Fruit fly (Drosophila melanogaster) whole organism, embryonic: ENCODE measurements around the gene TwdlF.

Experiments used
- Adf1 ChIP-seq: fragments of 200-800 bp; sonication (Bioruptor generic); IDR thresholded peaks from 2 replicates; pipeline ENCODE4 v1.3.6; 2022; ENCODE audit warnings: missing biosample characterization, missing genetic modification characterization
- Awh ChIP-seq: fragments of 200-800 bp; sonication (Bioruptor generic); IDR thresholded peaks from 2 replicates; pipeline ENCODE4, ENCODE4 v1.3.6; 2022; ENCODE audit warnings: missing biosample characterization, missing genetic modification characterization
- Bteb2 ChIP-seq: fragments of 200-800 bp; sonication (Bioruptor generic); optimal IDR thresholded peaks from 2 replicates; lab custom pipeline; 2016; ENCODE audit warnings: missing biosample characterization, missing genetic modification characterization
- CG10147 ChIP-seq: fragments of 200-800 bp; sonication (Bioruptor generic); optimal IDR thresholded peaks from 2 replicates; lab custom pipeline; 2019; ENCODE audit warnings: missing biosample characterization, mild to moderate bottlenecking, missing genetic modification characterization, moderate library complexity
- CG1024 ChIP-seq: fragments of 200-800 bp; sonication (Bioruptor generic); IDR thresholded peaks from 2 replicates; pipeline ENCODE4 v1.3.6; 2022; ENCODE audit warnings: missing biosample characterization, missing genetic modification characterization
- CG11398 ChIP-seq: fragments of 200-800 bp; sonication (Bioruptor generic); optimal IDR thresholded peaks from 2 replicates; lab custom pipeline; 2016; ENCODE audit warnings: missing biosample characterization, missing genetic modification characterization
- CG11723 ChIP-seq: fragments of 200-800 bp; sonication (Bioruptor generic); optimal IDR thresholded peaks from 2 replicates; lab custom pipeline; 2017; ENCODE audit warnings: missing biosample characterization, mild to moderate bottlenecking, missing genetic modification characterization
- CG12942 ChIP-seq: fragments of 200-800 bp; sonication (Bioruptor generic); optimal IDR thresholded peaks from 3 replicates; lab custom pipeline; 2016; ENCODE audit warnings: missing biosample characterization, missing genetic modification characterization
- CG13123 ChIP-seq: fragments of 200-800 bp; sonication (Bioruptor generic); optimal IDR thresholded peaks from 2 replicates; lab custom pipeline; 2016; ENCODE audit warnings: missing biosample characterization, missing genetic modification characterization
- CG13775 ChIP-seq: fragments of 200-800 bp; sonication (Bioruptor generic); optimal IDR thresholded peaks from 3 replicates; lab custom pipeline; 2017; ENCODE audit warnings: missing biosample characterization, mild to moderate bottlenecking, missing genetic modification characterization
- CG14014 ChIP-seq: fragments of 200-800 bp; sonication (Bioruptor generic); IDR thresholded peaks from 2 replicates; pipeline ENCODE4 v1.3.6; 2022; ENCODE audit warnings: missing biosample characterization, missing genetic modification characterization
- CG15011 ChIP-seq: fragments of 200-800 bp; sonication (Bioruptor generic); optimal IDR thresholded peaks from 3 replicates; lab custom pipeline; 2018; ENCODE audit warnings: missing biosample characterization, mild to moderate bottlenecking, missing genetic modification characterization
- CG15269 ChIP-seq: fragments of 200-800 bp; sonication (Bioruptor generic); optimal IDR thresholded peaks from 2 replicates; lab custom pipeline; 2018; ENCODE audit warnings: missing biosample characterization, mild to moderate bottlenecking, missing genetic modification characterization, moderate library complexity
- CG16813 ChIP-seq: fragments of 200-800 bp; sonication (Bioruptor generic); IDR thresholded peaks from 3 replicates; pipeline ENCODE4 v1.3.6; 2022; ENCODE audit warnings: missing biosample characterization, missing genetic modification characterization; ENCODE audit not compliant: partially characterized antibody
- CG16863 ChIP-seq: fragments of 200-800 bp; sonication (Bioruptor generic); optimal IDR thresholded peaks from 3 replicates; lab custom pipeline; 2016; ENCODE audit warnings: missing biosample characterization, missing genetic modification characterization
- CG1832 ChIP-seq: fragments of 200-800 bp; sonication (Bioruptor generic); optimal IDR thresholded peaks from 2 replicates; lab custom pipeline; 2017; ENCODE audit warnings: missing biosample characterization, mild to moderate bottlenecking, missing genetic modification characterization, inconsistent platforms
- CG2120 ChIP-seq: fragments of 200-800 bp; sonication (Bioruptor generic); optimal IDR thresholded peaks from 3 replicates; lab custom pipeline; 2016; ENCODE audit warnings: missing biosample characterization, missing genetic modification characterization
- CG30020 ChIP-seq: fragments of 200-800 bp; optimal IDR thresholded peaks from 2 replicates; lab custom pipeline; 2019; ENCODE audit warnings: missing biosample characterization, mild to moderate bottlenecking, missing genetic modification characterization, moderate library complexity
- CG30403 ChIP-seq: fragments of 200-800 bp; sonication (Bioruptor generic); optimal IDR thresholded peaks from 3 replicates; lab custom pipeline; 2016; ENCODE audit warnings: missing biosample characterization, missing genetic modification characterization
- CG33213 ChIP-seq: fragments of 200-800 bp; sonication (Bioruptor generic); optimal IDR thresholded peaks from 3 replicates; lab custom pipeline; 2016; ENCODE audit warnings: missing biosample characterization, missing genetic modification characterization
- CG7357 ChIP-seq: fragments of 200-800 bp; sonication (Bioruptor generic); IDR thresholded peaks from 3 replicates; pipeline ENCODE4 v1.3.6; 2022; ENCODE audit warnings: missing biosample characterization, missing genetic modification characterization
- CG8944 ChIP-seq: fragments of 200-800 bp; sonication (Bioruptor generic); optimal IDR thresholded peaks from 3 replicates; lab custom pipeline; 2016; ENCODE audit warnings: missing biosample characterization, missing genetic modification characterization
- Chrac-16 ChIP-seq: fragments of 200-800 bp; sonication (Bioruptor generic); optimal IDR thresholded peaks from 3 replicates; lab custom pipeline; 2016; ENCODE audit warnings: missing biosample characterization, missing genetic modification characterization
- Deaf1 ChIP-seq: fragments of 200-800 bp; optimal IDR thresholded peaks from 3 replicates; lab custom pipeline; 2019; ENCODE audit warnings: missing biosample characterization, mild to moderate bottlenecking, missing genetic modification characterization, moderate library complexity
- Doc3 ChIP-seq: fragments of 200-800 bp; sonication (Bioruptor generic); IDR thresholded peaks from 3 replicates; pipeline ENCODE4 v1.3.6; 2022; ENCODE audit warnings: missing biosample characterization, missing genetic modification characterization; ENCODE audit not compliant: partially characterized antibody
- Drgx ChIP-seq: fragments of 200-800 bp; sonication (Bioruptor generic); IDR thresholded peaks from 2 replicates; pipeline ENCODE4 v1.3.6; 2022; ENCODE audit warnings: missing biosample characterization, missing genetic modification characterization
- Hmx ChIP-seq: fragments of 200-800 bp; sonication (Bioruptor generic); optimal IDR thresholded peaks from 2 replicates; lab custom pipeline; 2016; ENCODE audit warnings: missing biosample characterization, missing genetic modification characterization
- Jarid2 ChIP-seq: fragments of 200-800 bp; sonication (Bioruptor generic); optimal IDR thresholded peaks from 3 replicates; lab custom pipeline; 2017; ENCODE audit warnings: mild to moderate bottlenecking, missing biosample characterization, missing genetic modification reagents, missing genetic modification characterization
- Med ChIP-seq: fragments of 200-800 bp; sonication (Bioruptor generic); peaks from one replicate; lab custom pipeline; 2016; ENCODE audit warnings: missing biosample characterization, missing genetic modification characterization, mild to moderate bottlenecking, inconsistent platforms, moderate library complexity
- Meics ChIP-seq: fragments of 200-800 bp; sonication (Bioruptor generic); optimal IDR thresholded peaks from 2 replicates; lab custom pipeline; 2017; ENCODE audit warnings: missing biosample characterization, mild to moderate bottlenecking, missing genetic modification characterization
- Optix ChIP-seq: fragments of 200-800 bp; sonication (Bioruptor generic); IDR thresholded peaks from 3 replicates; pipeline ENCODE4 v1.3.6; 2022; ENCODE audit warnings: missing biosample characterization, missing genetic modification characterization
- Pdp1 ChIP-seq, 2 experiments: fragments of 200-800 bp; sonication (Bioruptor generic); optimal IDR thresholded peaks; 3 replicates each; lab custom pipeline; 2016; ENCODE audit warnings: missing biosample characterization in 2 of 2, missing genetic modification characterization in 2 of 2, mild to moderate bottlenecking in 1 of 2, moderate library complexity in 1 of 2
- Rx ChIP-seq: fragments of 200-800 bp; sonication (Bioruptor generic); IDR thresholded peaks from 2 replicates; pipeline ENCODE4 v1.3.6; 2022; ENCODE audit warnings: missing biosample characterization, missing genetic modification characterization
- Scr ChIP-seq: fragments of 200-800 bp; sonication (Bioruptor generic); IDR thresholded peaks from 2 replicates; pipeline ENCODE4 v1.3.6; 2022; ENCODE audit warnings: missing biosample characterization, missing genetic modification characterization; ENCODE audit not compliant: partially characterized antibody
- Sry-β ChIP-seq: fragments of 200-800 bp; sonication (Bioruptor generic); optimal IDR thresholded peaks from 2 replicates; lab custom pipeline; 2018; ENCODE audit warnings: missing biosample characterization, mild to moderate bottlenecking, missing genetic modification characterization, moderate library complexity
- Stat92E ChIP-seq, 3 experiments: fragments of >200 bp in 2 of 3; fragments of 200-800 bp in 1 of 3; sonication (Bioruptor generic) in 1 of 3; optimal IDR thresholded peaks; 2 replicates each; lab custom pipeline; 2017 to 2019; ENCODE audit warnings: missing biosample characterization in 3 of 3, missing genetic modification characterization in 3 of 3, mild to moderate bottlenecking in 1 of 3, moderate library complexity in 1 of 3
- Xbp1 ChIP-seq: fragments of 200-800 bp; sonication (Bioruptor generic); optimal IDR thresholded peaks from 3 replicates; lab custom pipeline; 2016; ENCODE audit warnings: missing biosample characterization, mild to moderate bottlenecking, missing genetic modification characterization
- al ChIP-seq: fragments of 200-800 bp; sonication (Bioruptor generic); IDR thresholded peaks from 2 replicates; pipeline ENCODE4 v1.3.6; 2022; ENCODE audit warnings: missing biosample characterization, missing genetic modification characterization
- az2 ChIP-seq: fragments of 200-800 bp; sonication (Bioruptor generic); optimal IDR thresholded peaks from 3 replicates; lab custom pipeline; 2016; ENCODE audit warnings: missing biosample characterization, missing genetic modification characterization
- chinmo ChIP-seq: fragments of 200-800 bp; sonication (Bioruptor generic); IDR thresholded peaks from 4 replicates; pipeline ENCODE4 v1.3.6; 2022; ENCODE audit warnings: missing biosample characterization, missing genetic modification characterization; ENCODE audit not compliant: partially characterized antibody
- fd96Cb ChIP-seq: fragments of 200-800 bp; sonication (Bioruptor generic); optimal IDR thresholded peaks from 2 replicates; lab custom pipeline; 2018; ENCODE audit warnings: missing biosample characterization, mild to moderate bottlenecking, missing genetic modification characterization, moderate library complexity
- ftz-f1 ChIP-seq: fragments of 200-800 bp; sonication (Bioruptor generic); optimal IDR thresholded peaks from 2 replicates; lab custom pipeline; 2016; ENCODE audit warnings: missing biosample characterization, missing genetic modification characterization
- gsb ChIP-seq: fragments of 200-800 bp; sonication (Bioruptor generic); IDR thresholded peaks from 2 replicates; pipeline ENCODE4 v1.3.6; 2022; ENCODE audit warnings: missing biosample characterization, missing genetic modification characterization
- h ChIP-seq: fragments of >200 bp; optimal IDR thresholded peaks from 2 replicates; lab custom pipeline; 2017
- maf-S ChIP-seq: fragments of 200-800 bp; sonication (Bioruptor generic); optimal IDR thresholded peaks from 2 replicates; lab custom pipeline; 2016; ENCODE audit warnings: missing biosample characterization, missing genetic modification characterization
- onecut ChIP-seq: fragments of 200-800 bp; sonication (Bioruptor generic); IDR thresholded peaks from 2 replicates; pipeline ENCODE4 v1.3.6; 2022; ENCODE audit warnings: missing biosample characterization, missing genetic modification characterization
- pita ChIP-seq: fragments of 200-800 bp; sonication (Bioruptor generic); optimal IDR thresholded peaks from 2 replicates; lab custom pipeline; 2017; ENCODE audit warnings: missing biosample characterization, mild to moderate bottlenecking, missing genetic modification characterization
- pum ChIP-seq: fragments of 200-800 bp; sonication (Bioruptor generic); optimal IDR thresholded peaks from 2 replicates; lab custom pipeline; 2016; ENCODE audit warnings: missing biosample characterization, missing genetic modification characterization
- run ChIP-seq: fragments of 200-800 bp; sonication (Bioruptor generic); optimal IDR thresholded peaks from 3 replicates; lab custom pipeline; 2018; ENCODE audit warnings: missing biosample characterization, mild to moderate bottlenecking, missing genetic modification characterization
- sd ChIP-seq: fragments of 200-800 bp; sonication (Bioruptor generic); optimal IDR thresholded peaks from 3 replicates; lab custom pipeline; 2018; ENCODE audit warnings: missing biosample characterization, mild to moderate bottlenecking, missing genetic modification characterization, moderate library complexity
- stwl ChIP-seq: fragments of 200-800 bp; sonication (Bioruptor generic); optimal IDR thresholded peaks from 3 replicates; lab custom pipeline; 2018; ENCODE audit warnings: missing biosample characterization, mild to moderate bottlenecking, missing genetic modification characterization, moderate library complexity

The TwdlF gene

dm6 chr3R:4234991-4235553, 11.7 kb upstream of the TwdlF start, which contains the start of gene Gel (continued):
- TF ChIP-seq CG13775 (GFP tag; lab: Kevin White, UChicago) (no peak), CG30403 (no peak), stwl (no peak), CG10147 (GFP tag; lab: Kevin White, UChicago) (no peak), CG13123 (GFP tag; lab: Kevin White, UChicago) (no peak), CG33213 (GFP tag; lab: Kevin White, UChicago) (no peak), CG11723 (no peak), CG16863 (GFP tag; lab: Kevin White, UChicago) (no peak), onecut (GFP tag; lab: Robert Waterston, UW) (no peak), CG15011 (GFP tag; lab: Kevin White, UChicago) (no peak), Med (GFP tag; lab: Kevin White, UChicago) (peak; percentile 38), ftz-f1 (GFP tag; lab: Kevin White, UChicago) (no peak), gsb (GFP tag; lab: Robert Waterston, UW) (no peak), Awh (no peak), Chrac-16 (GFP tag; lab: Kevin White, UChicago) (no peak), Doc3 (GFP tag; lab: Robert Waterston, UW) (no peak), Meics (no peak), Sry-β (GFP tag; lab: Kevin White, UChicago) (no peak), Hmx (GFP tag; lab: Kevin White, UChicago) (no peak), pum (no peak), Scr (GFP tag; lab: Robert Waterston, UW) (no peak), CG12942 (no peak), Deaf1 (tag; lab: Kevin White, UChicago) (peak; percentile 65), Adf1 (GFP tag; lab: Robert Waterston, UW) (no peak), CG8944 (GFP tag; lab: Kevin White, UChicago) (no peak), Jarid2 (GFP tag; lab: Kevin White, UChicago) (no peak), az2 (GFP tag; lab: Kevin White, UChicago) (no peak), CG1832 (GFP tag; lab: Kevin White, UChicago) (no peak), Pdp1 (GFP tag; optimal IDR thresholded peaks at IDR 0.05; lab: Kevin White, UChicago) (peak in 1 of 2 experiments; percentile 48), Rx (GFP tag; lab: Robert Waterston, UW) (no peak), CG30020 (tag; lab: Kevin White, UChicago) (no peak), CG16813 (GFP tag; lab: Robert Waterston, UW) (no peak), CG2120 (no peak), CG11398 (GFP tag; lab: Kevin White, UChicago) (no peak), h (lab: Kevin White, UChicago) (no peak), CG15269 (tag; lab: Kevin White, UChicago) (no peak), CG7357 (GFP tag; lab: Robert Waterston, UW) (no peak), Xbp1 (GFP tag; lab: Kevin White, UChicago) (no peak), Stat92E (GFP tag; optimal IDR thresholded peaks at IDR 0.05; lab: Kevin White, UChicago) (no peak), pita (GFP tag; lab: Kevin White, UChicago) (no peak), Optix (GFP tag; lab: Robert Waterston, UW) (no peak), Bteb2 (GFP tag; lab: Kevin White, UChicago) (no peak), CG1024 (no peak), Drgx (GFP tag; lab: Robert Waterston, UW) (no peak), run (tag; lab: Kevin White, UChicago) (no peak), chinmo (GFP tag; lab: Robert Waterston, UW) (0 out of 4 replicates have a peak, but pooled peaks have one; percentile 28), al (no peak), sd (tag; lab: Kevin White, UChicago) (no peak), maf-S (no peak), fd96Cb (tag; lab: Kevin White, UChicago) (no peak), CG14014 (GFP tag; lab: Robert Waterston, UW) (no peak)
